Worm (Caenorhabditis elegans) whole organism, L2 larva: ENCODE results near the gene F02A9.7.

Experiments
- ceh-16 ChIP-seq: fragments of 150-350 bp; optimal IDR thresholded peaks from 2 replicates; lab custom pipeline; 2014; ENCODE audit warnings: missing biosample characterization, missing genetic modification characterization
- lin-13 ChIP-seq: fragments of 150-350 bp; optimal IDR thresholded peaks from 2 replicates; lab custom pipeline; 2014; ENCODE audit warnings: missing biosample characterization, missing genetic modification reagents, missing genetic modification characterization
- nhr-77 ChIP-seq: fragments of 150-350 bp; optimal IDR thresholded peaks from 2 replicates; lab custom pipeline; 2014; ENCODE audit warnings: missing biosample characterization, missing genetic modification characterization
- snpc-4 ChIP-seq: fragments of 150-350 bp; optimal IDR thresholded peaks from 2 replicates; lab custom pipeline; 2014; ENCODE audit warnings: missing biosample characterization, missing genetic modification characterization

DNA sequence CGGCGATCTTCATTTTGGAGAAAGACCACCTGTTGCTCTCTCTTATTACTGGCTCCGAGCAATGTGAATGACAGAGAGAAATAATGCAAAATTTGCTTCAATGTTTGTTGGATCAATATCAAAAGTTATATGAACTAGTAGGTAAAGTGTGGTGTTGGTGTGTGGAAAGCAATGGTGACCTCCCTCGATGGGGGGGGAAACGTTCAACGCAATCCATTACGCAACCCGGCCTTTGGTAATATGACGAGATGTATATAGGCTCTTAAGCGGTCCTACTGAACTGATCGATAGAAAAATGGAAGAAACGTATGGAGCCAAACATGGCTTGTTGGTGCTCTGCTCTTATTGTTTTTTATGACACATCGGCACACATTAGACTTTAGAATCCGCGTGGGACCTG lies 34.3 kb upstream of the F02A9.7 start:
- no peak for TF ChIP-seq nhr-77 (tag; lab: Kevin White, UChicago)
- no peak for TF ChIP-seq snpc-4 (tag; lab: Kevin White, UChicago)
- TF ChIP-seq ceh-16 = no peak
- TF ChIP-seq lin-13 (GFP tag; lab: Kevin White, UChicago) = no peak
